Worm (Caenorhabditis elegans) whole organism, L4/young adult: Measurements from ENCODE around the gene ZK1055.2.

Experiments used
- W03F9.2 ChIP-seq: fragments of 150-350 bp; optimal IDR thresholded peaks from 2 replicates; lab custom pipeline; 2014; ENCODE audit warnings: missing biosample characterization, missing genetic modification characterization
- dao-5 ChIP-seq: sonication (generic microtip); optimal IDR thresholded peaks from 2 replicates; lab custom pipeline; 2016; ENCODE audit warnings: missing genotype, missing genetic modification characterization, moderate library complexity, missing compliant biosample characterization
- him-1 ChIP-seq: sonication (generic microtip); optimal IDR thresholded peaks from 2 replicates; lab custom pipeline; 2016; ENCODE audit warnings: missing genotype, missing genetic modification reagents, missing genetic modification characterization, missing compliant biosample characterization

DNA sequence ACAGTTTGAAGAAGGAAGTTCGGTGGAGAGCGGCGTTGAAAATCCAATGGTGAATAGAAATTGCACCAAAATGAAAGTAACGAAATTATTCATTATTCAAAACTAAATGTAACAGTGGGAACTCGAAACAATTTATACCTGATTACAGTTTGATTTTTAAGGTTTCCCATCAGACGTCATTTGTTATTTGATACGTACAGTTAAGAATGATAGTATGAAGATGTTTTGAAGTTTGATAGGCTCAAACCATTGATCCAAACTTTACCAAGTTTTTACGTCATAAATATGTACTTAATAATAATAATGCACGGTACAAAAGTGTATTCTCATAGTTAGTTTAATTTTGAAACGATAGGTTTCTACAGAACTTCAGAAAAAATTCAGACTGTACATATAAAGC lies 32.3 kb upstream of the ZK1055.2 start, which contains the start of gene spp-20:
- TF ChIP-seq him-1 (tag; lab: Kevin White, UChicago) (no peak), W03F9.2 (tag; lab: Kevin White, UChicago) (no peak), dao-5 (tag; lab: Kevin White, UChicago) (no peak)
